Worm (Caenorhabditis elegans): Measurements from ENCODE around the gene R10E4.6.

ce11 chrIII:4320113-4320512 lies 26.9 kb downstream of the R10E4.6 start, which contains the start of gene H38K22.6:
- TF ChIP-seq flt-1 (GFP tag; IDR thresholded peaks at IDR 0.05) (no peak), ztf-23 (GFP tag; IDR thresholded peaks at IDR 0.05) (no peak), cog-1 (tag; optimal IDR thresholded peaks at IDR 0.05) (no peak), T22C8.4 (GFP tag; IDR thresholded peaks at IDR 0.05) (no peak), med-1 (GFP tag; optimal IDR thresholded peaks at IDR 0.05; ENCODE audit: insufficient read depth) (no peak), ref-1 (GFP tag; conservative IDR thresholded peaks at IDR 0.05) (no peak), tab-1 (GFP tag; IDR thresholded peaks at IDR 0.05) (no peak), ztf-29 (GFP tag; IDR thresholded peaks at IDR 0.05) (no peak), klf-2 (GFP tag; conservative IDR thresholded peaks at IDR 0.05) (no peak)
